Worm (Caenorhabditis elegans) whole organism, L4 larva: ENCODE data around the gene ctl-3.

Experiments used
- D1046.2 ChIP-seq: fragments of 200-800 bp; sonication (Bioruptor generic); IDR thresholded peaks from 2 replicates; pipeline ENCODE4 v1.3.6; 2022; ENCODE audit warnings: missing genetic modification characterization, missing compliant biosample characterization
- F44E2.7 ChIP-seq: fragments of 200-800 bp; sonication (Bioruptor generic); IDR thresholded peaks from 2 replicates; pipeline ENCODE4 v2.1.2; 2022; ENCODE audit warnings: missing genetic modification characterization, missing compliant biosample characterization
- R02D3.7 ChIP-seq: fragments of 150-350 bp; sonication (generic microtip); optimal IDR thresholded peaks from 3 replicates; lab custom pipeline; 2014; ENCODE audit warnings: missing biosample characterization, missing genetic modification characterization
- T20F7.1 ChIP-seq: fragments of 200-800 bp; sonication (Bioruptor generic); optimal IDR thresholded peaks from 2 replicates; lab custom pipeline; 2018; ENCODE audit warnings: mild to moderate bottlenecking, missing genetic modification characterization, missing compliant biosample characterization
- T26A8.4 ChIP-seq: fragments of 200-800 bp; sonication (Bioruptor generic); IDR thresholded peaks from 2 replicates; pipeline ENCODE4 v1.3.6; 2022; ENCODE audit warnings: missing genetic modification characterization, missing compliant biosample characterization
- Y48G9A.11 ChIP-seq: fragments of 200-800 bp; sonication (Bioruptor generic); IDR thresholded peaks from 2 replicates; pipeline ENCODE4 v1.3.6; 2022; ENCODE audit warnings: missing genetic modification reagents, missing genetic modification characterization, missing compliant biosample characterization
- Y5F2A.4 ChIP-seq: fragments of 200-800 bp; sonication (Bioruptor generic); optimal IDR thresholded peaks from 2 replicates; lab custom pipeline; 2018; ENCODE audit warnings: mild to moderate bottlenecking, missing genetic modification characterization, missing compliant biosample characterization
- ZK546.5 ChIP-seq, 2 experiments: sonication (generic microtip); optimal IDR thresholded peaks; 2 replicates each; lab custom pipeline; 2017; ENCODE audit warnings: missing biosample characterization in 2 of 2, missing genetic modification characterization in 2 of 2
- aha-1 ChIP-seq: fragments of 150-350 bp; peaks from one replicate; lab custom pipeline; 2014; ENCODE audit warnings: missing biosample characterization, missing genetic modification characterization
- ceh-32 ChIP-seq: sonication (generic microtip); optimal IDR thresholded peaks from 2 replicates; lab custom pipeline; 2016; ENCODE audit warnings: mild to moderate bottlenecking, missing genetic modification characterization, missing compliant biosample characterization; ENCODE audit not compliant: poor library complexity
- ceh-62 ChIP-seq: sonication (generic microtip); optimal IDR thresholded peaks from 2 replicates; lab custom pipeline; 2017; ENCODE audit warnings: missing biosample characterization, missing genetic modification characterization
- daf-16 ChIP-seq, 3 experiments: sonication (generic microtip); optimal IDR thresholded peaks; 2 replicates each; lab custom pipeline; 2016 to 2017; ENCODE audit warnings: missing genetic modification characterization in 3 of 3, missing genetic modification reagents in 3 of 3, mild to moderate bottlenecking in 2 of 3, missing compliant biosample characterization in 2 of 3, missing biosample characterization in 1 of 3, moderate library complexity in 1 of 3
- daf-19 ChIP-seq: fragments of 200-800 bp; sonication (Bioruptor generic); conservative IDR thresholded peaks from 2 replicates; pipeline ENCODE4 v1.3.6; 2022; ENCODE audit warnings: missing genetic modification characterization, missing compliant biosample characterization
- daf-8 ChIP-seq: fragments of 200-800 bp; sonication (Bioruptor generic); IDR thresholded peaks from 2 replicates; pipeline ENCODE4 v1.3.6; 2022; ENCODE audit warnings: missing genetic modification characterization, missing compliant biosample characterization
- dmd-6 ChIP-seq: fragments of 200-800 bp; sonication (Bioruptor generic); IDR thresholded peaks from 2 replicates; pipeline ENCODE4 v1.3.6; 2022; ENCODE audit warnings: missing genetic modification reagents, missing genetic modification characterization, missing compliant biosample characterization
- dmd-8 ChIP-seq: fragments of 200-800 bp; sonication (Bioruptor generic); IDR thresholded peaks from 2 replicates; pipeline ENCODE4 v1.3.6; 2022; ENCODE audit warnings: missing genetic modification characterization, missing compliant biosample characterization
- dpl-1 ChIP-seq: fragments of 150-350 bp; optimal IDR thresholded peaks from 2 replicates; lab custom pipeline; 2014; ENCODE audit warnings: missing biosample characterization, missing genetic modification reagents, missing genetic modification characterization
- duxl-1 ChIP-seq: sonication (generic microtip); optimal IDR thresholded peaks from 2 replicates; lab custom pipeline; 2016; ENCODE audit warnings: mild to moderate bottlenecking, missing genetic modification characterization, moderate library complexity, missing compliant biosample characterization; ENCODE audit not compliant: poor library complexity
- egl-27 ChIP-seq: sonication (generic microtip); optimal IDR thresholded peaks from 3 replicates; lab custom pipeline; 2017; ENCODE audit warnings: missing biosample characterization, missing genetic modification reagents, missing genetic modification characterization
- fos-1 ChIP-seq: fragments of 150-350 bp; optimal IDR thresholded peaks from 2 replicates; lab custom pipeline; 2014; ENCODE audit warnings: missing biosample characterization, missing genetic modification characterization
- hlh-30 ChIP-seq: sonication (generic microtip); optimal IDR thresholded peaks from 2 replicates; lab custom pipeline; 2017; ENCODE audit warnings: antibody characterized with exemption, mild to moderate bottlenecking, missing genetic modification characterization, missing compliant biosample characterization; ENCODE audit not compliant: insufficient read depth
- lin-15B ChIP-seq: fragments of 150-350 bp; sonication (generic microtip); optimal IDR thresholded peaks from 3 replicates; lab custom pipeline; 2014; ENCODE audit warnings: missing biosample characterization, missing genetic modification characterization
- lir-3 ChIP-seq: sonication (generic microtip); optimal IDR thresholded peaks from 2 replicates; lab custom pipeline; 2016; ENCODE audit warnings: mild to moderate bottlenecking, missing genetic modification characterization, missing compliant biosample characterization
- lsy-2 ChIP-seq, 2 experiments: fragments of 150-350 bp in 1 of 2; sonication (generic microtip) in 1 of 2; optimal IDR thresholded peaks; 2 replicates each; lab custom pipeline; 2014 to 2017; ENCODE audit warnings: missing biosample characterization in 2 of 2, missing genetic modification characterization in 2 of 2
- madf-9 ChIP-seq: fragments of 200-800 bp; sonication (Bioruptor generic); conservative IDR thresholded peaks from 2 replicates; pipeline ENCODE4 v1.3.6; 2022; ENCODE audit warnings: missing genetic modification reagents, missing genetic modification characterization, missing compliant biosample characterization
- mdl-1 ChIP-seq, 2 experiments: fragments of 150-350 bp in 1 of 2; sonication (generic microtip) in 1 of 2; optimal IDR thresholded peaks; 2 replicates each; lab custom pipeline; 2014 to 2017; ENCODE audit warnings: missing biosample characterization in 2 of 2, missing genetic modification characterization in 2 of 2
- mxl-2 ChIP-seq: fragments of 200-800 bp; sonication (Bioruptor generic); conservative IDR thresholded peaks from 2 replicates; pipeline ENCODE4 v1.3.6; 2022; ENCODE audit warnings: missing genetic modification reagents, missing genetic modification characterization, missing compliant biosample characterization
- nhr-10 ChIP-seq: fragments of 150-350 bp; optimal IDR thresholded peaks from 2 replicates; lab custom pipeline; 2014; ENCODE audit warnings: missing biosample characterization, missing genetic modification characterization
- nhr-102 ChIP-seq: sonication (generic microtip); optimal IDR thresholded peaks from 2 replicates; lab custom pipeline; 2016; ENCODE audit warnings: mild to moderate bottlenecking, missing genetic modification characterization, moderate library complexity, missing compliant biosample characterization
- nhr-111 ChIP-seq: fragments of 200-800 bp; sonication (Bioruptor generic); optimal IDR thresholded peaks from 2 replicates; lab custom pipeline; 2018; ENCODE audit warnings: mild to moderate bottlenecking, missing genetic modification characterization, missing compliant biosample characterization
- nhr-237 ChIP-seq: sonication (generic microtip); optimal IDR thresholded peaks from 2 replicates; lab custom pipeline; 2017; ENCODE audit warnings: missing biosample characterization, missing genetic modification characterization
- nhr-28 ChIP-seq: fragments of 150-350 bp; optimal IDR thresholded peaks from 2 replicates; lab custom pipeline; 2014; ENCODE audit warnings: missing biosample characterization, missing genetic modification characterization
- nhr-48 ChIP-seq: sonication (generic microtip); optimal IDR thresholded peaks from 2 replicates; lab custom pipeline; 2016; ENCODE audit warnings: mild to moderate bottlenecking, missing genetic modification characterization, missing compliant biosample characterization
- nhr-76 ChIP-seq: fragments of 150-350 bp; optimal IDR thresholded peaks from 2 replicates; lab custom pipeline; 2014; ENCODE audit warnings: missing biosample characterization, missing genetic modification characterization
- pha-4 ChIP-seq, 2 experiments: fragments of 150-350 bp in 1 of 2; fragments of 200-800 bp in 1 of 2; sonication (Bioruptor generic) in 1 of 2; IDR thresholded peaks in 1 of 2; optimal IDR thresholded peaks in 1 of 2; 2 replicates each; pipeline versions ENCODE4 v1.3.6 to Lab custom; 2014 to 2022; ENCODE audit warnings: missing genetic modification characterization in 2 of 2, missing genetic modification reagents in 2 of 2, missing biosample characterization in 1 of 2, missing compliant biosample characterization in 1 of 2
- php-3 ChIP-seq: fragments of 200-800 bp; sonication (Bioruptor generic); IDR thresholded peaks from 2 replicates; pipeline ENCODE4 v1.3.6; 2022; ENCODE audit warnings: missing genetic modification reagents, missing genetic modification characterization, missing compliant biosample characterization
- saeg-2 ChIP-seq: fragments of 200-800 bp; sonication (Bioruptor generic); IDR thresholded peaks from 2 replicates; pipeline ENCODE4 v1.3.6; 2022; ENCODE audit warnings: missing genetic modification reagents, missing genetic modification characterization, missing compliant biosample characterization
- sdz-12 ChIP-seq: fragments of 200-800 bp; sonication (Bioruptor generic); optimal IDR thresholded peaks from 2 replicates; lab custom pipeline; 2018; ENCODE audit warnings: mild to moderate bottlenecking, missing genetic modification characterization, missing compliant biosample characterization
- set-16 ChIP-seq: fragments of 200-800 bp; sonication (Bioruptor generic); IDR thresholded peaks from 2 replicates; pipeline ENCODE4 v1.3.6; 2022; ENCODE audit warnings: missing genetic modification reagents, missing genetic modification characterization, missing compliant biosample characterization
- snpc-1.2 ChIP-seq: fragments of 200-800 bp; sonication (Bioruptor generic); IDR thresholded peaks from 2 replicates; pipeline ENCODE4 v1.3.6; 2022; ENCODE audit warnings: missing genetic modification reagents, missing genetic modification characterization, missing compliant biosample characterization
- snpc-4 ChIP-seq: fragments of 150-350 bp; optimal IDR thresholded peaks from 2 replicates; lab custom pipeline; 2014; ENCODE audit warnings: missing biosample characterization, missing genetic modification characterization
- spr-3 ChIP-seq: fragments of 200-800 bp; sonication (Bioruptor generic); optimal IDR thresholded peaks from 2 replicates; lab custom pipeline; 2018; ENCODE audit warnings: mild to moderate bottlenecking, missing genetic modification characterization, missing compliant biosample characterization
- tag-97 ChIP-seq: fragments of 200-800 bp; sonication (Bioruptor generic); IDR thresholded peaks from 2 replicates; pipeline ENCODE4 v1.3.6; 2022; ENCODE audit warnings: missing genetic modification characterization, missing compliant biosample characterization
- unc-39 ChIP-seq: sonication (generic microtip); optimal IDR thresholded peaks from 2 replicates; lab custom pipeline; 2017; ENCODE audit warnings: missing biosample characterization, missing genetic modification characterization
- zip-2 ChIP-seq: fragments of 150-350 bp; optimal IDR thresholded peaks from 2 replicates; lab custom pipeline; 2014; ENCODE audit warnings: missing biosample characterization, missing genetic modification characterization
- ztf-11 ChIP-seq: fragments of 150-350 bp; optimal IDR thresholded peaks from 2 replicates; lab custom pipeline; 2014; ENCODE audit warnings: missing biosample characterization, missing genetic modification characterization

The ctl-3 gene

ce11 chrII:14357936-14358416, 47.4 kb upstream of the ctl-3 start, which contains the start of the genes agl-1 and pfs-2 (continued):
- no peak for TF ChIP-seq nhr-48 (tag; lab: Kevin White, UChicago)
- no peak for TF ChIP-seq egl-27 (tag; lab: Kevin White, UChicago)
- TF ChIP-seq pha-4 (GFP tag; IDR thresholded peaks at IDR 0.05; lab: Robert Waterston, UW) = no peak
- peak; percentile 65 for TF ChIP-seq pha-4 (tag; optimal IDR thresholded peaks at IDR 0.05; lab: Kevin White, UChicago)
- TF ChIP-seq dmd-6 = 0 out of 2 replicates have a peak, but pooled peaks have one; percentile 15
- peak; percentile 93 for TF ChIP-seq dpl-1 (GFP tag; lab: Kevin White, UChicago)
- TF ChIP-seq mdl-1 (tag; optimal IDR thresholded peaks at IDR 0.05; lab: Kevin White, UChicago) = peak; percentile 10 to 85

ce11 chrII:14351352-14351751, 40.8 kb upstream of the ctl-3 start:
- TF ChIP-seq dmd-8 = 0 out of 2 replicates have a peak, but pooled peaks have one; percentile 7
- TF ChIP-seq daf-19 = no peak
- peak; percentile 36; the same call in 1 of the 2 replicates for TF ChIP-seq set-16
- TF ChIP-seq saeg-2 (GFP tag; lab: Robert Waterston, UW) = no peak
- TF ChIP-seq aha-1 = peak; percentile 94

- no peak for TF ChIP-seq hlh-30 (tag; lab: Kevin White, UChicago)
- TF ChIP-seq daf-16 (GFP tag; optimal IDR thresholded peaks at IDR 0.05; lab: Kevin White, UChicago) = no peak
- no peak for TF ChIP-seq daf-16 (tag; optimal IDR thresholded peaks at IDR 0.05; lab: Kevin White, UChicago)
- peak; percentile 36 for TF ChIP-seq nhr-111 (GFP tag; lab: Kevin White, UChicago)
- TF ChIP-seq lin-15B = no peak
- no peak for TF ChIP-seq mdl-1 (tag; optimal IDR thresholded peaks at IDR 0.05; lab: Kevin White, UChicago)
- TF ChIP-seq mxl-2 (GFP tag; lab: Robert Waterston, UW) = no peak
- no peak for TF ChIP-seq nhr-76 (tag; lab: Kevin White, UChicago)
- TF ChIP-seq nhr-102 (tag; lab: Kevin White, UChicago) = peak; percentile 1
- no peak for TF ChIP-seq fos-1 (tag; lab: Kevin White, UChicago)
- TF ChIP-seq saeg-2 (GFP tag; lab: Robert Waterston, UW) = no peak
- no peak for TF ChIP-seq zip-2
- peak; percentile 24 for TF ChIP-seq duxl-1 (tag; lab: Kevin White, UChicago)
- TF ChIP-seq set-16 = no peak; the same call in 1 of the 2 replicates
- no peak for TF ChIP-seq php-3 (GFP tag; lab: Robert Waterston, UW)
- TF ChIP-seq spr-3 (GFP tag; lab: Kevin White, UChicago) = no peak
- TF ChIP-seq nhr-10 (tag; lab: Kevin White, UChicago) = no peak
- TF ChIP-seq nhr-237 (tag; lab: Kevin White, UChicago) = no peak
- TF ChIP-seq D1046.2 (GFP tag; lab: Robert Waterston, UW) = no peak
- no peak for TF ChIP-seq Y5F2A.4 (GFP tag; lab: Kevin White, UChicago)
- no peak for TF ChIP-seq lir-3 (tag; lab: Kevin White, UChicago)
- no peak for TF ChIP-seq madf-9 (GFP tag; lab: Robert Waterston, UW)
- no peak for TF ChIP-seq nhr-28 (tag; lab: Kevin White, UChicago)
- TF ChIP-seq lsy-2 (tag; optimal IDR thresholded peaks at IDR 0.05; lab: Kevin White, UChicago) = peak in 1 of 2 experiments; percentile 22
- peak; percentile 40; the same call in 1 of the 2 replicates for TF ChIP-seq Y48G9A.11 (GFP tag; lab: Robert Waterston, UW)
- TF ChIP-seq ceh-32 (tag; lab: Kevin White, UChicago) = no peak
- TF ChIP-seq T26A8.4 (GFP tag; lab: Robert Waterston, UW) = no peak
- no peak for TF ChIP-seq dmd-8
- TF ChIP-seq F44E2.7 = no peak
- TF ChIP-seq nhr-48 (tag; lab: Kevin White, UChicago) = no peak
- no peak for TF ChIP-seq daf-19
- TF ChIP-seq daf-8 (GFP tag; lab: Robert Waterston, UW) = no peak
- no peak for TF ChIP-seq R02D3.7
- TF ChIP-seq ztf-11 (tag; lab: Kevin White, UChicago) = no peak
- TF ChIP-seq snpc-4 (tag; lab: Kevin White, UChicago) = no peak
- TF ChIP-seq ZK546.5 (tag; optimal IDR thresholded peaks at IDR 0.05; lab: Kevin White, UChicago) = no peak
- no peak for TF ChIP-seq tag-97 (GFP tag; lab: Robert Waterston, UW)
- 0 out of 2 replicates have a peak, but pooled peaks have one; percentile 23 for TF ChIP-seq snpc-1.2
- no peak for TF ChIP-seq sdz-12 (GFP tag; lab: Kevin White, UChicago)
- no peak for TF ChIP-seq T20F7.1
- TF ChIP-seq unc-39 (tag; lab: Kevin White, UChicago) = no peak
- TF ChIP-seq ceh-62 (tag; lab: Kevin White, UChicago) = no peak
These were observed 40.2 kb upstream of the ctl-3 start for ce11 chrII:14350768-14351167.
